Fruit fly (Drosophila melanogaster): ENCODE data around the gene AIF.

The AIF gene

dm6 chr2L:2130157-2130987, 21.2 kb upstream of the AIF start, which contains the start of gene Glyp:
Glyp (plus strand) TSS chr2L:2130813.
- TF ChIP-seq CG1621 (tag; optimal IDR thresholded peaks at IDR 0.05) (peak; percentile 88), Blimp-1 (GFP tag; optimal IDR thresholded peaks at IDR 0.05) (peak; percentile 88), fkh (GFP tag; optimal IDR thresholded peaks at IDR 0.05) (peak; percentile 100), CG10631 (GFP tag; optimal IDR thresholded peaks at IDR 0.05) (peak; percentile 97), CG11762 (GFP tag; optimal IDR thresholded peaks at IDR 0.05; ENCODE audit: insufficient read depth) (peak; percentile 95), fd59A (GFP tag; optimal IDR thresholded peaks at IDR 0.05) (peak; percentile 97), CG6808 (GFP tag; optimal IDR thresholded peaks at IDR 0.05) (peak; percentile 96), Ets96B (tag; optimal IDR thresholded peaks at IDR 0.05) (peak; percentile 98), CG6163 (GFP tag; IDR thresholded peaks at IDR 0.05) (peak; percentile 95), CG7368 (GFP tag; optimal IDR thresholded peaks at IDR 0.05) (peak; percentile 94), CG11294 (GFP tag; IDR thresholded peaks at IDR 0.05) (peak; percentile 93), CG8119 (GFP tag; IDR thresholded peaks at IDR 0.05) (peak; percentile 98), Sox14 (GFP tag; optimal IDR thresholded peaks at IDR 0.05) (peak; percentile 89), dac (GFP tag; optimal IDR thresholded peaks at IDR 0.05) (peak; percentile 97), Gug (GFP tag; IDR thresholded peaks at IDR 0.05) (peak; percentile 97), CG31627 (GFP tag; optimal IDR thresholded peaks at IDR 0.05) (peak; percentile 85), CG11902 (GFP tag; optimal IDR thresholded peaks at IDR 0.05) (peak; percentile 89), CG15336 (GFP tag; IDR thresholded peaks at IDR 0.05) (peak; percentile 98), CG34406 (GFP tag; optimal IDR thresholded peaks at IDR 0.05) (peak; percentile 98), Eip75B (GFP tag; optimal IDR thresholded peaks at IDR 0.05) (peak; percentile 95), CG8632 (GFP tag; optimal IDR thresholded peaks at IDR 0.05) (peak; percentile 98), CG10669 (GFP tag; optimal IDR thresholded peaks at IDR 0.05) (peak; percentile 93), Hr4 (GFP tag; optimal IDR thresholded peaks at IDR 0.05) (peak; percentile 97), Eip78C (GFP tag) (peak; percentile 98), net (GFP tag; optimal IDR thresholded peaks at IDR 0.05) (peak; percentile 97), CG6792 (GFP tag; optimal IDR thresholded peaks at IDR 0.05) (peak; percentile 96), CG32006 (GFP tag; optimal IDR thresholded peaks at IDR 0.05) (peak; percentile 99), CG8319 (GFP tag; optimal IDR thresholded peaks at IDR 0.05) (peak; percentile 92), Smox (GFP tag; optimal IDR thresholded peaks at IDR 0.05) (peak; percentile 93), CG16779 (tag; optimal IDR thresholded peaks at IDR 0.05) (peak; percentile 97), Hr39 (GFP tag; optimal IDR thresholded peaks at IDR 0.05) (peak; percentile 82), lz (GFP tag; optimal IDR thresholded peaks at IDR 0.05) (peak; percentile 93), CG9139 (GFP tag; optimal IDR thresholded peaks at IDR 0.05) (peak; percentile 93), Eip93F (GFP tag; optimal IDR thresholded peaks at IDR 0.05) (peak; percentile 97), dsx (GFP tag; optimal IDR thresholded peaks at IDR 0.05; ENCODE audit: poor library complexity, severe bottlenecking) (peak; percentile 95), cyc (GFP tag; optimal IDR thresholded peaks at IDR 0.05) (peak; percentile 90), ss (GFP tag; optimal IDR thresholded peaks at IDR 0.05) (peak; percentile 95 to 98), CG3919 (GFP tag; optimal IDR thresholded peaks at IDR 0.05) (peak; percentile 97), Ets21C (GFP tag; optimal IDR thresholded peaks at IDR 0.05) (peak; percentile 77), salr (GFP tag; optimal IDR thresholded peaks at IDR 0.05) (peak; percentile 86 to 95), CG6854 (GFP tag; optimal IDR thresholded peaks at IDR 0.05) (peak; percentile 97), acj6 (GFP tag; optimal IDR thresholded peaks at IDR 0.05) (peak; percentile 95), fd85E (GFP tag; optimal IDR thresholded peaks at IDR 0.05) (peak; percentile 87), Sox15 (GFP tag; optimal IDR thresholded peaks at IDR 0.05) (peak; percentile 93), Hr38 (GFP tag; optimal IDR thresholded peaks at IDR 0.05) (no peak), esn (GFP tag; optimal IDR thresholded peaks at IDR 0.05) (peak; percentile 98), spab (GFP tag; optimal IDR thresholded peaks at IDR 0.05) (peak; percentile 96), vri (GFP tag; optimal IDR thresholded peaks at IDR 0.05) (peak; percentile 96), CG4318 (GFP tag; optimal IDR thresholded peaks at IDR 0.05) (peak; percentile 98), pdm3 (GFP tag; optimal IDR thresholded peaks at IDR 0.05) (peak; percentile 95)
